Fruit fly (Drosophila melanogaster) whole organism, adult: ENCODE measurements around the gene Fum4.

Source experiments
- CG12768 ChIP-seq: fragments of 200-800 bp; sonication (Bioruptor generic); optimal IDR thresholded peaks from 2 replicates; lab custom pipeline; 2017; ENCODE audit warnings: missing biosample characterization, missing genetic modification characterization, mild to moderate bottlenecking, moderate library complexity, missing genetic modification reagents
- CG1620 ChIP-seq: fragments of 200-800 bp; sonication (Bioruptor generic); optimal IDR thresholded peaks from 2 replicates; lab custom pipeline; 2016; ENCODE audit warnings: missing biosample characterization, missing genetic modification characterization
- CG33017 ChIP-seq: fragments of 200-800 bp; sonication (Bioruptor generic); optimal IDR thresholded peaks from 2 replicates; lab custom pipeline; 2018; ENCODE audit warnings: missing biosample characterization, mild to moderate bottlenecking, missing genetic modification characterization, moderate library complexity
- CG7045 ChIP-seq: fragments of 200-800 bp; sonication (Bioruptor generic); optimal IDR thresholded peaks from 2 replicates; lab custom pipeline; 2017; ENCODE audit warnings: missing biosample characterization, mild to moderate bottlenecking, missing genetic modification characterization
- Clk ChIP-seq: fragments of 200-800 bp; sonication (Bioruptor generic); optimal IDR thresholded peaks from 2 replicates; lab custom pipeline; 2017; ENCODE audit warnings: missing biosample characterization, missing genetic modification characterization
- Mnt ChIP-seq: fragments of 200-800 bp; sonication (Bioruptor generic); optimal IDR thresholded peaks from 2 replicates; lab custom pipeline; 2016; ENCODE audit warnings: missing biosample characterization, mild to moderate bottlenecking, missing genetic modification characterization
- bab1 ChIP-seq: fragments of 200-800 bp; sonication (Bioruptor generic); optimal IDR thresholded peaks from 3 replicates; lab custom pipeline; 2019; ENCODE audit warnings: missing biosample characterization, mild to moderate bottlenecking, missing genetic modification characterization, moderate library complexity
- cnc ChIP-seq, 2 experiments: fragments of >200 bp; optimal IDR thresholded peaks; 2 replicates each; lab custom pipeline; 2017
- ovo ChIP-seq: fragments of 200-800 bp; sonication (Bioruptor generic); optimal IDR thresholded peaks from 2 replicates; lab custom pipeline; 2016; ENCODE audit warnings: missing biosample characterization, missing genetic modification characterization
- pad ChIP-seq: fragments of 200-800 bp; sonication (Bioruptor generic); optimal IDR thresholded peaks from 3 replicates; lab custom pipeline; 2017; ENCODE audit warnings: missing biosample characterization, missing genetic modification characterization, mild to moderate bottlenecking, moderate library complexity, missing genetic modification reagents
- tj ChIP-seq: fragments of 200-800 bp; sonication (Bioruptor generic); optimal IDR thresholded peaks from 3 replicates; lab custom pipeline; 2017; ENCODE audit warnings: missing biosample characterization, mild to moderate bottlenecking, missing genetic modification characterization, moderate library complexity

dm6 chr2L:10226213-10226723 lies 35.0 kb upstream of the Fum4 start:
- TF ChIP-seq CG7045 (GFP tag; lab: Kevin White, UChicago) (no peak), Clk (GFP tag; lab: Kevin White, UChicago) (no peak), tj (GFP tag; lab: Kevin White, UChicago) (no peak), ovo (GFP tag; lab: Kevin White, UChicago) (no peak), CG1620 (GFP tag; lab: Kevin White, UChicago) (no peak), cnc (optimal IDR thresholded peaks at IDR 0.05; lab: Kevin White, UChicago) (no peak), bab1 (GFP tag; lab: Kevin White, UChicago) (no peak), CG33017 (tag; lab: Kevin White, UChicago) (no peak), pad (GFP tag; lab: Kevin White, UChicago) (no peak), Mnt (no peak), CG12768 (no peak)
